Fruit fly (Drosophila melanogaster): Measurements from ENCODE around the gene He.

Gene He

dm6 chr2L:14001078-14001477 lies 28.3 kb upstream of the He start, which contains the start of gene rk:
Gene rk (minus strand): TSS chr2L:14001248.
- TF ChIP-seq amos (GFP tag; IDR thresholded peaks at IDR 0.05; ENCODE audit: partially characterized antibody), result no peak
- peak; percentile 95 for TF ChIP-seq CG11504 (tag; optimal IDR thresholded peaks at IDR 0.05)
- TF ChIP-seq CG9215 (GFP tag; IDR thresholded peaks at IDR 0.05), result peak; percentile 10; the same call in 1 of the 2 replicates

dm6 chr2L:13998952-13999351 lies 26.2 kb upstream of the He start:
- peak; percentile 92 for TF ChIP-seq Ets65A (GFP tag)
- TF ChIP-seq CG1792 (GFP tag; optimal IDR thresholded peaks at IDR 0.05), result no peak
- peak; percentile 68; the same call in 1 of the 2 replicates for TF ChIP-seq Drgx (GFP tag; IDR thresholded peaks at IDR 0.05)

dm6 chr2L:13979826-13980225 lies 7.1 kb upstream of the He start, which contains the start of gene NimC2:
Gene NimC2 (plus strand): TSS chr2L:13980126.
- TF ChIP-seq Sry-β (GFP tag; optimal IDR thresholded peaks at IDR 0.05) (no peak), inv (GFP tag; IDR thresholded peaks at IDR 0.05; ENCODE audit: partially characterized antibody) (no peak), mam (GFP tag; optimal IDR thresholded peaks at IDR 0.05) (no peak), kah (GFP tag; optimal IDR thresholded peaks at IDR 0.05) (no peak), nau (GFP tag; optimal IDR thresholded peaks at IDR 0.05) (no peak), CG31441 (GFP tag; IDR thresholded peaks at IDR 0.05) (no peak), Asciz (GFP tag; optimal IDR thresholded peaks at IDR 0.05) (no peak), CG4424 (GFP tag; optimal IDR thresholded peaks at IDR 0.05) (no peak), CG3838 (GFP tag; optimal IDR thresholded peaks at IDR 0.05) (no peak), chif (GFP tag; optimal IDR thresholded peaks at IDR 0.05) (no peak)

- TF ChIP-seq Blimp-1 (GFP tag; optimal IDR thresholded peaks at IDR 0.05), result peak; percentile 13
- TF ChIP-seq CG2199 (GFP tag; IDR thresholded peaks at IDR 0.05), result 0 out of 3 replicates have a peak, but pooled peaks have one; percentile 46
- no peak for TF ChIP-seq mld (GFP tag; IDR thresholded peaks at IDR 0.05; ENCODE audit: partially characterized antibody)
- no peak for TF ChIP-seq C15 (GFP tag; IDR thresholded peaks at IDR 0.05)
- TF ChIP-seq HLH3B (GFP tag; IDR thresholded peaks at IDR 0.05), result no peak
- 0 out of 3 replicates have a peak, but pooled peaks have one; percentile 24 for TF ChIP-seq ken (GFP tag; IDR thresholded peaks at IDR 0.05)
- peak; percentile 72 for TF ChIP-seq exex (tag; optimal IDR thresholded peaks at IDR 0.05)
- TF ChIP-seq her (GFP tag; optimal IDR thresholded peaks at IDR 0.05), result no peak
- TF ChIP-seq CG32532 (GFP tag; IDR thresholded peaks at IDR 0.05), result peak; percentile 29; the same call in 1 of the 2 replicates
- TF ChIP-seq Med (GFP tag), result peak; percentile 76
- TF ChIP-seq eyg (GFP tag; optimal IDR thresholded peaks at IDR 0.05), result no peak
- TF ChIP-seq zf30C (GFP tag; optimal IDR thresholded peaks at IDR 0.05), result no peak
- TF ChIP-seq chm (GFP tag; IDR thresholded peaks at IDR 0.05), result no peak
- no peak for TF ChIP-seq Taf1 (GFP tag; IDR thresholded peaks at IDR 0.05)
- TF ChIP-seq CG4328 (GFP tag; optimal IDR thresholded peaks at IDR 0.05), result no peak
- TF ChIP-seq salm (tag; optimal IDR thresholded peaks at IDR 0.05), result no peak
- TF ChIP-seq sens (GFP tag), result no peak
- no peak for TF ChIP-seq CG12155 (GFP tag; optimal IDR thresholded peaks at IDR 0.05)
- no peak for TF ChIP-seq CG9727 (GFP tag; optimal IDR thresholded peaks at IDR 0.05)
- no peak for TF ChIP-seq Bteb2 (GFP tag; optimal IDR thresholded peaks at IDR 0.05)
- no peak for TF ChIP-seq fd64A (GFP tag; optimal IDR thresholded peaks at IDR 0.05)
- no peak for TF ChIP-seq CG3281 (GFP tag; optimal IDR thresholded peaks at IDR 0.05)
- TF ChIP-seq CG10366 (GFP tag; IDR thresholded peaks at IDR 0.05), result no peak
- no peak for TF ChIP-seq CG6683 (GFP tag; optimal IDR thresholded peaks at IDR 0.05)
- TF ChIP-seq bowl (GFP tag; IDR thresholded peaks at IDR 0.05), result no peak
- no peak for TF ChIP-seq Awh (GFP tag; IDR thresholded peaks at IDR 0.05)
- TF ChIP-seq Six4 (GFP tag; optimal IDR thresholded peaks at IDR 0.05), result no peak
- TF ChIP-seq Trl (optimal IDR thresholded peaks at IDR 0.05), result peak; percentile 31 to 40
- no peak for TF ChIP-seq Trl (GFP tag; optimal IDR thresholded peaks at IDR 0.05)
- TF ChIP-seq CG8281 (tag; optimal IDR thresholded peaks at IDR 0.05), result no peak
- TF ChIP-seq CG34376 (GFP tag; optimal IDR thresholded peaks at IDR 0.05), result peak; percentile 36
- TF ChIP-seq HLH4C (GFP tag; IDR thresholded peaks at IDR 0.05; ENCODE audit: partially characterized antibody), result no peak
These were observed 4.3 kb upstream of the He start, which contains the start of gene Cyp28a5 for dm6 chr2L:13977073-13977472. Gene Cyp28a5 (plus strand): TSS chr2L:13977302.

Data from whole organism, embryonic.